Worm (Caenorhabditis elegans): ENCODE measurements around the gene che-7.

The che-7 gene

DNA sequence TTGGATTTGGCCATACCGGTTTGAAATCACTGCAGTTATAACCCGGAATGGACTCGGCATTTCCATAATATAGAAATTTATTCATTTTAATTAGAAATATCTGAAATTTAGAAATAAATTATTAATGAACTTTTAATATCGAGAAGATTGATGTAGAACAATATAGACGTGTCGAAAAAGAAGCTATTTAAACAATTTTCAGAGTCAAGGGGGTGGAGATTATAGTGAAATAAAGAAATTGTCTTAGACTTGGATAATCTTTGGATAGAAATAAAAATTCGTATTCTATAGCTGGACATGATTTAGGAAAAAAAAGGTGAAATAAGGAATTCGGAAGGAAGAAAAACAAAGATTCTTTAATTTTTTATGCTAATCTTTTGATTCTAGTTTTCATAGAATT, 28.7 kb downstream of the che-7 start, which contains the start of gene srt-53:
Gene srt-53 (minus strand): TSS at position 101 of the 400 bp plus-strand sequence.
- no peak for TF ChIP-seq sea-2 (GFP tag; optimal IDR thresholded peaks at IDR 0.05)
- no peak for TF ChIP-seq unc-39 (tag; optimal IDR thresholded peaks at IDR 0.05)
- no peak for TF ChIP-seq ceh-16 (tag; optimal IDR thresholded peaks at IDR 0.05)
- no peak for TF ChIP-seq ceh-82 (tag; optimal IDR thresholded peaks at IDR 0.05)
- TF ChIP-seq elt-3 (tag; optimal IDR thresholded peaks at IDR 0.05): no peak
- no peak for TF ChIP-seq elt-2 (tag; optimal IDR thresholded peaks at IDR 0.05)
- no peak for TF ChIP-seq unc-62 (GFP tag; optimal IDR thresholded peaks at IDR 0.05)
- TF ChIP-seq elt-1 (tag; optimal IDR thresholded peaks at IDR 0.05): no peak
- no peak for TF ChIP-seq mdl-1 (tag; optimal IDR thresholded peaks at IDR 0.05)
- no peak for TF ChIP-seq lsy-12 (tag; optimal IDR thresholded peaks at IDR 0.05)
- no peak for TF ChIP-seq nhr-76 (tag; optimal IDR thresholded peaks at IDR 0.05)
- TF ChIP-seq nhr-25 (tag; optimal IDR thresholded peaks at IDR 0.05): no peak
- TF ChIP-seq pqm-1 (tag; optimal IDR thresholded peaks at IDR 0.05): no peak
- TF ChIP-seq nhr-77 (tag; optimal IDR thresholded peaks at IDR 0.05): no peak
- no peak for TF ChIP-seq fkh-2 (tag; optimal IDR thresholded peaks at IDR 0.05)
- no peak for TF ChIP-seq nhr-11 (tag; optimal IDR thresholded peaks at IDR 0.05)
- no peak for TF ChIP-seq snpc-4 (tag; optimal IDR thresholded peaks at IDR 0.05)
- TF ChIP-seq R02D3.7 (tag; optimal IDR thresholded peaks at IDR 0.05): no peak

DNA sequence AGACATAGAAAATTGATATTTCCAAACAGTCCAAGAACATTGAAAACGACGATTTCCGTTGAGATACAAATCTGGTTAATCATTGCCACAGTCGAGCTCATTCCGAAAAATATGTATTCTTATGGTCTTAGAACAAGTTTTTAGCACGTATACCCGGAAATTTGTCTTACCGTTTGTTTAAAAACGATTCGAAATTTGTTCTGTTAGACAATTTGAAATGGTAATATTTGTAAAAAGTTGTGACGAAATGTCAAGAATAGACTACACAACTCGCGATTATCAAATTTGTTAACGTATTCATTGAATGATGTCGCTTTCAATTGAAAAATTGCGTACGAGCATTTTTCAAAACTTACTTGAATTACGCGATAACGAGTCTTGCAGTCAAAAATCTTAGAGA, 31.9 kb downstream of the che-7 start, which contains the start of gene srsx-3:
Gene srsx-3 (minus strand): TSS at position 101 of the 400 bp plus-strand sequence.
- TF ChIP-seq ceh-16 (tag; optimal IDR thresholded peaks at IDR 0.05) (no peak), tbx-2 (tag; optimal IDR thresholded peaks at IDR 0.05) (no peak), elt-3 (tag; optimal IDR thresholded peaks at IDR 0.05) (no peak), nhr-237 (tag; optimal IDR thresholded peaks at IDR 0.05) (no peak), jun-1 (tag; optimal IDR thresholded peaks at IDR 0.05) (no peak), ceh-82 (tag; optimal IDR thresholded peaks at IDR 0.05) (no peak), lin-15B (tag; optimal IDR thresholded peaks at IDR 0.05) (no peak), elt-2 (tag; optimal IDR thresholded peaks at IDR 0.05) (no peak), elt-1 (tag; optimal IDR thresholded peaks at IDR 0.05) (no peak), skn-1 (tag; optimal IDR thresholded peaks at IDR 0.05) (no peak), lsy-12 (tag; optimal IDR thresholded peaks at IDR 0.05) (no peak), nhr-28 (tag; optimal IDR thresholded peaks at IDR 0.05) (no peak), fos-1 (tag; optimal IDR thresholded peaks at IDR 0.05) (no peak), eor-1 (tag; optimal IDR thresholded peaks at IDR 0.05) (no peak), egl-27 (tag; optimal IDR thresholded peaks at IDR 0.05) (no peak)

DNA sequence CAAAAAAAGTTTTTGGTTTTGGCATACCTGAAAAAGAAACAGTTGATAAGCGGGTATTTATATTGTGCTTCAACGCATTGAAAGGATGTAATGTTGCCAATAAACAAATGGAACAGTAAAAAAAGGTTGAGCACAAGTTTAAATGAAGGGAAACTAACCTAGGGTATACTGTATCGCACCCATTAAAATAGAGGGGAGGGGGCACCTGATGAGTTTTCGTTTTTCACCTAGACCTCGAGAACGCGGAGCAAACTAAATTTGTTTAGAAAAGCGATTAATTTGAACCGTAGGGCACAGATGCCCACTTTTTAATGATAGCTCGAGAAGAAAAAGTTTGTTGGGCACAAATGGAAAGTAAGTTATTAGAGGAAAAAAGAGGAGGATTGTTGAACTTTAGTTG, 36.0 kb downstream of the che-7 start, which contains the start of gene ncx-10:
Gene ncx-10 (minus strand): TSS at position 101 of the 400 bp plus-strand sequence.
- TF ChIP-seq fkh-10 (GFP tag; optimal IDR thresholded peaks at IDR 0.05) (no peak), nhr-43 (tag; optimal IDR thresholded peaks at IDR 0.05; ENCODE audit: poor library complexity, severe bottlenecking) (no peak), nhr-11 (tag; optimal IDR thresholded peaks at IDR 0.05) (no peak), ama-1 (optimal IDR thresholded peaks at IDR 0.05) (no peak), nhr-28 (tag; optimal IDR thresholded peaks at IDR 0.05) (no peak), ZK546.5 (tag; optimal IDR thresholded peaks at IDR 0.05) (no peak), hmg-11 (tag; optimal IDR thresholded peaks at IDR 0.05) (no peak), nhr-237 (tag; optimal IDR thresholded peaks at IDR 0.05) (no peak), nhr-12 (tag; optimal IDR thresholded peaks at IDR 0.05) (no peak), unc-62 (GFP tag; optimal IDR thresholded peaks at IDR 0.05) (no peak), skn-1 (tag; optimal IDR thresholded peaks at IDR 0.05) (no peak)

DNA sequence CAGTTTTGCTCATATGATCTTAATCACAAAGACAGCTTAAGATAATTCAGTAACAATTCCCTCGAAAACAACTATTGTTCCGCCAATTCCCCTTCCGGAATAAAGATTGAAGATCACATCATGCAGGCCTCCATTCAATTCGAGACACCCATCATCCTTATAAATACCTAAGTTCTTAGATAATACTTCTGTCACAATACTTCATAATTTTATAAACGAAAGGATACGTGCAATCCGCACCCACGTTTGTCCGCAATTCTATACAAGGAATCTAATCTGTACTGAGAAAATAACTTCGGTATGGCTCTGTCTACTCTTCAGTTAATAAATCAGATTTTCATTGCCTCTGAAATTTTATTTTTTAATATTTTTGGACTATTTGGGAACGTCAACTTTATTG, 40.3 kb downstream of the che-7 start, which contains the start of gene srsx-5:
Gene srsx-5 (plus strand): TSS at position 301 of the 400 bp plus-strand sequence.
- no peak for TF ChIP-seq ama-1 (optimal IDR thresholded peaks at IDR 0.05)
- TF ChIP-seq mdl-1 (tag; optimal IDR thresholded peaks at IDR 0.05): no peak
- TF ChIP-seq lsy-12 (tag; optimal IDR thresholded peaks at IDR 0.05): no peak
- TF ChIP-seq fkh-10 (GFP tag; optimal IDR thresholded peaks at IDR 0.05): no peak
- TF ChIP-seq nhr-11 (tag; optimal IDR thresholded peaks at IDR 0.05): no peak
- TF ChIP-seq nhr-237 (tag; optimal IDR thresholded peaks at IDR 0.05): no peak
- no peak for TF ChIP-seq nfya-1 (tag; optimal IDR thresholded peaks at IDR 0.05; ENCODE audit: insufficient read depth)
- no peak for TF ChIP-seq pha-4 (tag; optimal IDR thresholded peaks at IDR 0.05)
- no peak for TF ChIP-seq pqm-1 (tag; optimal IDR thresholded peaks at IDR 0.05)
- TF ChIP-seq aly-2 (tag; optimal IDR thresholded peaks at IDR 0.05): no peak
- no peak for TF ChIP-seq unc-62 (GFP tag; optimal IDR thresholded peaks at IDR 0.05)
- no peak for TF ChIP-seq lin-15B (tag; optimal IDR thresholded peaks at IDR 0.05)
- TF ChIP-seq egl-5 (tag; optimal IDR thresholded peaks at IDR 0.05): no peak
- no peak for TF ChIP-seq ceh-82 (tag; optimal IDR thresholded peaks at IDR 0.05)
- no peak for TF ChIP-seq fkh-2 (tag; optimal IDR thresholded peaks at IDR 0.05)
- no peak for TF ChIP-seq daf-12 (tag; optimal IDR thresholded peaks at IDR 0.05)
- TF ChIP-seq ceh-9 (tag; optimal IDR thresholded peaks at IDR 0.05): no peak
- TF ChIP-seq lin-39 (tag; optimal IDR thresholded peaks at IDR 0.05): no peak
